Worm (Caenorhabditis elegans): ENCODE measurements around the gene srx-105.

Gene srx-105

DNA sequence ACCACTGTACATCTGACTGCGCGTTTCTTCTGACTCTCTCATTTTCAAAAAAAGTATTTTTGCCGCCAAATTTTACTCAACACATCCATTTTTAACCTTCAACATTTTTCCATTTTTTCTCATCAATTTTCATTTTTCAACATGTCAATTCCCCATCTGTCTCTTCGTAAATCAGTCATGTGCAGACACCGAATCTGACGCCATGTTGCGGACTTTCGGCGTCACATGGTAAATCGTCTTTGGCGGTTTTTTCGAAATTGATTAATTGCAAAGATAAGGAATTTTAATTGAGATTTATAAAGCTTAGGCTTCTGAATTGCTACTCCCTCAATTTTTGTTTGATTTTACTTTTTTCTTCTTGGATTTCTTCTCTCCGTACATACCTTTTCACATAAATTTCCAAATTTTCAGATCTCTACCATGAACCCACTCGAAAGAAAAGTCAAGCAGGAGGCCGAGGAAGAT lies 18.4 kb downstream of the srx-105 start, which contains the start of gene F19B10.1:
Gene F19B10.1 (plus strand): TSS at position 415 of the 465 bp plus-strand sequence.
- TF ChIP-seq lin-39 (tag; optimal IDR thresholded peaks at IDR 0.05) (peak; percentile 45), ceh-82 (tag; optimal IDR thresholded peaks at IDR 0.05) (no peak), sea-2 (GFP tag; optimal IDR thresholded peaks at IDR 0.05) (no peak), mdl-1 (tag; optimal IDR thresholded peaks at IDR 0.05) (no peak), nhr-23 (tag; optimal IDR thresholded peaks at IDR 0.05) (peak; percentile 65), R02D3.7 (tag; optimal IDR thresholded peaks at IDR 0.05) (peak; percentile 74), elt-3 (tag; optimal IDR thresholded peaks at IDR 0.05) (no peak), daf-12 (tag; optimal IDR thresholded peaks at IDR 0.05) (no peak), unc-62 (GFP tag; optimal IDR thresholded peaks at IDR 0.05) (peak; percentile 63), pqm-1 (tag; optimal IDR thresholded peaks at IDR 0.05) (no peak), ZK546.5 (tag; optimal IDR thresholded peaks at IDR 0.05) (no peak), ama-1 (optimal IDR thresholded peaks at IDR 0.05) (no peak), skn-1 (tag; optimal IDR thresholded peaks at IDR 0.05) (no peak), fkh-2 (tag; optimal IDR thresholded peaks at IDR 0.05) (no peak), mml-1 (tag; optimal IDR thresholded peaks at IDR 0.05) (no peak), zag-1 (tag; optimal IDR thresholded peaks at IDR 0.05) (no peak), jun-1 (tag; optimal IDR thresholded peaks at IDR 0.05) (no peak), nfya-1 (tag; optimal IDR thresholded peaks at IDR 0.05; ENCODE audit: insufficient read depth) (peak; percentile 81), pha-4 (tag; optimal IDR thresholded peaks at IDR 0.05) (peak; percentile 81), nhr-76 (tag; optimal IDR thresholded peaks at IDR 0.05) (no peak), snpc-4 (tag; optimal IDR thresholded peaks at IDR 0.05) (peak; percentile 62), nhr-25 (tag; optimal IDR thresholded peaks at IDR 0.05) (peak; percentile 85), nhr-77 (tag; optimal IDR thresholded peaks at IDR 0.05) (no peak), ceh-9 (tag; optimal IDR thresholded peaks at IDR 0.05) (no peak), lin-15B (tag; optimal IDR thresholded peaks at IDR 0.05) (peak; percentile 65), ztf-11 (tag; optimal IDR thresholded peaks at IDR 0.05) (no peak), tbx-2 (tag; optimal IDR thresholded peaks at IDR 0.05) (no peak), fkh-10 (GFP tag; optimal IDR thresholded peaks at IDR 0.05) (no peak), nhr-11 (tag; optimal IDR thresholded peaks at IDR 0.05) (no peak), nhr-237 (tag; optimal IDR thresholded peaks at IDR 0.05) (no peak), nhr-28 (tag; optimal IDR thresholded peaks at IDR 0.05) (no peak), elt-2 (tag; optimal IDR thresholded peaks at IDR 0.05) (peak; percentile 70), unc-39 (tag; optimal IDR thresholded peaks at IDR 0.05) (no peak), hmg-11 (tag; optimal IDR thresholded peaks at IDR 0.05) (no peak), nhr-67 (tag; optimal IDR thresholded peaks at IDR 0.05) (no peak), aly-2 (tag; optimal IDR thresholded peaks at IDR 0.05) (no peak), fos-1 (tag; optimal IDR thresholded peaks at IDR 0.05) (no peak), ztf-4 (tag; optimal IDR thresholded peaks at IDR 0.05) (no peak), lsy-12 (tag; optimal IDR thresholded peaks at IDR 0.05) (no peak), ceh-28 (tag; optimal IDR thresholded peaks at IDR 0.05) (no peak), nhr-43 (tag; optimal IDR thresholded peaks at IDR 0.05; ENCODE audit: poor library complexity, severe bottlenecking) (peak; percentile 50), eor-1 (tag; optimal IDR thresholded peaks at IDR 0.05) (no peak), egl-27 (tag; optimal IDR thresholded peaks at IDR 0.05) (no peak), ceh-16 (tag; optimal IDR thresholded peaks at IDR 0.05) (no peak), elt-1 (tag; optimal IDR thresholded peaks at IDR 0.05) (peak; percentile 44), egl-5 (tag; optimal IDR thresholded peaks at IDR 0.05) (peak; percentile 34), nhr-12 (tag; optimal IDR thresholded peaks at IDR 0.05) (no peak)

Measured in whole organism, L3 larva.